Worm (Caenorhabditis elegans) whole organism, late embryonic: Measurements from ENCODE around the gene nfm-1.
A peak's percentile ranks its signal among the peaks of the same experiment; 100 is the strongest.

Experiments used
- K09A11.1 ChIP-seq: sonication (generic microtip); optimal IDR thresholded peaks from 2 replicates; lab custom pipeline; 2017; ENCODE audit warnings: antibody characterized with exemption, mild to moderate bottlenecking, missing genetic modification characterization, missing compliant biosample characterization; ENCODE audit not compliant: insufficient read depth
- T23F11.4 ChIP-seq: fragments of 200-800 bp; sonication (Bioruptor generic); optimal IDR thresholded peaks from 2 replicates; lab custom pipeline; 2018; ENCODE audit warnings: mild to moderate bottlenecking, missing genetic modification characterization, missing compliant biosample characterization
- ceh-22 ChIP-seq: sonication (generic microtip); optimal IDR thresholded peaks from 2 replicates; lab custom pipeline; 2017; ENCODE audit warnings: missing biosample characterization, missing genetic modification characterization
- ceh-45 ChIP-seq: fragments of 200-800 bp; sonication (Bioruptor generic); IDR thresholded peaks from 2 replicates; pipeline ENCODE4 v1.3.6; 2022; ENCODE audit warnings: missing genetic modification reagents, missing genetic modification characterization, missing compliant biosample characterization
- ceh-48 ChIP-seq: sonication (generic microtip); optimal IDR thresholded peaks from 2 replicates; lab custom pipeline; 2016; ENCODE audit warnings: missing genetic modification characterization, inconsistent platforms, missing compliant biosample characterization
- che-1 ChIP-seq: sonication (generic microtip); optimal IDR thresholded peaks from 2 replicates; lab custom pipeline; 2016; ENCODE audit warnings: mild to moderate bottlenecking, missing genetic modification characterization, missing compliant biosample characterization
- dmd-4 ChIP-seq: sonication (generic microtip); optimal IDR thresholded peaks from 2 replicates; lab custom pipeline; 2016; ENCODE audit warnings: borderline replicate concordance, missing genetic modification characterization, missing compliant biosample characterization
- dve-1 ChIP-seq: sonication (generic microtip); optimal IDR thresholded peaks from 2 replicates; lab custom pipeline; 2017; ENCODE audit warnings: antibody characterized with exemption, mild to moderate bottlenecking, missing genetic modification characterization, missing compliant biosample characterization
- elt-2 ChIP-seq: sonication (generic microtip); optimal IDR thresholded peaks from 2 replicates; lab custom pipeline; 2016; ENCODE audit warnings: missing genetic modification reagents, missing genetic modification characterization, missing compliant biosample characterization
- ets-4 ChIP-seq: sonication (generic microtip); optimal IDR thresholded peaks from 2 replicates; lab custom pipeline; 2016; ENCODE audit warnings: missing genetic modification characterization, missing compliant biosample characterization
- fax-1 ChIP-seq: sonication (generic microtip); optimal IDR thresholded peaks from 2 replicates; lab custom pipeline; 2016; ENCODE audit warnings: missing genotype, missing genetic modification characterization, missing compliant biosample characterization
- fkh-6 ChIP-seq: sonication (generic microtip); optimal IDR thresholded peaks from 2 replicates; lab custom pipeline; 2016; ENCODE audit warnings: missing genetic modification characterization, missing compliant biosample characterization
- gmeb-2 ChIP-seq: sonication (generic microtip); optimal IDR thresholded peaks from 2 replicates; lab custom pipeline; 2016; ENCODE audit warnings: missing genetic modification characterization, inconsistent platforms, missing compliant biosample characterization
- hlh-30 ChIP-seq: sonication (generic microtip); optimal IDR thresholded peaks from 2 replicates; lab custom pipeline; 2017; ENCODE audit warnings: antibody characterized with exemption, missing genetic modification characterization, missing compliant biosample characterization; ENCODE audit not compliant: insufficient read depth
- lim-6 ChIP-seq: sonication (generic microtip); optimal IDR thresholded peaks from 2 replicates; lab custom pipeline; 2016; ENCODE audit warnings: missing genetic modification characterization, missing compliant biosample characterization
- mec-3 ChIP-seq: sonication (generic microtip); optimal IDR thresholded peaks from 2 replicates; lab custom pipeline; 2016; ENCODE audit warnings: borderline replicate concordance, missing genetic modification characterization, missing compliant biosample characterization
- nfya-1 ChIP-seq: sonication (generic microtip); optimal IDR thresholded peaks from 2 replicates; lab custom pipeline; 2017; ENCODE audit warnings: missing genetic modification characterization, mild to moderate bottlenecking, missing compliant biosample characterization, antibody characterized with exemption, moderate library complexity
- nhr-11 ChIP-seq: fragments of 150-350 bp; optimal IDR thresholded peaks from 2 replicates; lab custom pipeline; 2014; ENCODE audit warnings: missing biosample characterization, missing genetic modification characterization
- npax-4 ChIP-seq: sonication (generic microtip); optimal IDR thresholded peaks from 2 replicates; lab custom pipeline; 2016; ENCODE audit warnings: missing genetic modification characterization, missing compliant biosample characterization
- pax-1 ChIP-seq: fragments of 150-350 bp; optimal IDR thresholded peaks from 2 replicates; lab custom pipeline; 2014; ENCODE audit warnings: missing biosample characterization, missing genetic modification characterization
- pha-2 ChIP-seq: sonication (generic microtip); optimal IDR thresholded peaks from 2 replicates; lab custom pipeline; 2017; ENCODE audit warnings: mild to moderate bottlenecking, missing genetic modification characterization, missing compliant biosample characterization
- pha-4 ChIP-seq: fragments of 150-350 bp; optimal IDR thresholded peaks from 2 replicates; lab custom pipeline; 2018; ENCODE audit warnings: missing biosample characterization, missing genetic modification reagents, missing genetic modification characterization
- ref-2 ChIP-seq: sonication (generic microtip); optimal IDR thresholded peaks from 2 replicates; lab custom pipeline; 2016; ENCODE audit warnings: missing genetic modification characterization, missing compliant biosample characterization
- syd-9 ChIP-seq: sonication (generic microtip); optimal IDR thresholded peaks from 2 replicates; lab custom pipeline; 2016; ENCODE audit warnings: mild to moderate bottlenecking, missing genetic modification characterization, moderate library complexity, missing compliant biosample characterization
- tbx-7 ChIP-seq: sonication (generic microtip); optimal IDR thresholded peaks from 2 replicates; lab custom pipeline; 2016; ENCODE audit warnings: missing genotype, missing genetic modification characterization, missing compliant biosample characterization
- unc-3 ChIP-seq, 2 experiments: fragments of 200-800 bp in 1 of 2; sonication (Bioruptor generic) in 1 of 2; sonication (generic microtip) in 1 of 2; conservative IDR thresholded peaks in 1 of 2; optimal IDR thresholded peaks in 1 of 2; 2 replicates each; pipeline versions ENCODE4 v1.3.6 to Lab custom; 2016 to 2022; ENCODE audit warnings: missing compliant biosample characterization in 2 of 2, missing genetic modification characterization in 2 of 2, missing genetic modification reagents in 1 of 2
- unc-42 ChIP-seq: sonication (generic microtip); optimal IDR thresholded peaks from 2 replicates; lab custom pipeline; 2016; ENCODE audit warnings: missing genotype, missing genetic modification characterization, missing compliant biosample characterization
- unc-55 ChIP-seq: sonication (generic microtip); optimal IDR thresholded peaks from 2 replicates; lab custom pipeline; 2017; ENCODE audit warnings: missing biosample characterization, missing genetic modification reagents, missing genetic modification characterization
- zip-5 ChIP-seq: sonication (generic microtip); optimal IDR thresholded peaks from 2 replicates; lab custom pipeline; 2016; ENCODE audit warnings: missing genetic modification characterization, missing compliant biosample characterization

The nfm-1 gene

ce11 chrIII:6158642-6159475 lies at the start of gene nfm-1 (continued):
- peak; percentile 84 for TF ChIP-seq unc-3 (GFP tag; conservative IDR thresholded peaks at IDR 0.05; lab: Robert Waterston, UW)
- peak; percentile 83 for TF ChIP-seq unc-3 (tag; optimal IDR thresholded peaks at IDR 0.05; lab: Kevin White, UChicago)
- peak; percentile 64 for TF ChIP-seq dve-1 (tag; lab: Kevin White, UChicago)
- TF ChIP-seq ets-4, result no peak
- no peak for TF ChIP-seq unc-55 (GFP tag; lab: Kevin White, UChicago)
- TF ChIP-seq che-1 (tag; lab: Kevin White, UChicago), result peak; percentile 82
- peak; percentile 63 for TF ChIP-seq nfya-1 (tag; lab: Kevin White, UChicago)
- TF ChIP-seq mec-3 (tag; lab: Kevin White, UChicago), result no peak
- TF ChIP-seq fkh-6 (tag; lab: Kevin White, UChicago), result no peak
- peak; percentile 52 for TF ChIP-seq zip-5 (tag; lab: Kevin White, UChicago)
- TF ChIP-seq ceh-48 (tag; lab: Kevin White, UChicago), result peak; percentile 77
- TF ChIP-seq ref-2, result peak; percentile 64
- peak; percentile 69 for TF ChIP-seq npax-4 (tag; lab: Kevin White, UChicago)
- TF ChIP-seq dmd-4 (tag; lab: Kevin White, UChicago), result peak; percentile 21
- peak; percentile 48 for TF ChIP-seq syd-9
- TF ChIP-seq hlh-30 (tag; lab: Kevin White, UChicago), result no peak
- TF ChIP-seq nhr-11 (tag; lab: Kevin White, UChicago), result no peak
- peak; percentile 25 for TF ChIP-seq unc-42

- no peak for TF ChIP-seq pha-4 (tag; lab: Kevin White, UChicago)
- TF ChIP-seq unc-42, result peak; percentile 54
These were observed 49.1 kb upstream of the nfm-1 start for ce11 chrIII:6110187-6110586.

ce11 chrIII:6116281-6116886 lies 42.9 kb upstream of the nfm-1 start, which contains the start of gene nmt-1:
nmt-1 (minus strand) TSS chrIII:6116331.
- TF ChIP-seq nfya-1 (tag; lab: Kevin White, UChicago) (peak; percentile 28), unc-55 (GFP tag; lab: Kevin White, UChicago) (peak; percentile 21), T23F11.4 (GFP tag; lab: Kevin White, UChicago) (no peak), gmeb-2 (tag; lab: Kevin White, UChicago) (peak; percentile 7), unc-42 (peak; percentile 42)

- TF ChIP-seq lim-6 (tag; lab: Kevin White, UChicago) (no peak), elt-2 (tag; lab: Kevin White, UChicago) (peak; percentile 42)
These were observed 42.3 kb upstream of the nfm-1 start for ce11 chrIII:6116981-6117380.

- no peak for TF ChIP-seq hlh-30 (tag; lab: Kevin White, UChicago)
- no peak for TF ChIP-seq K09A11.1 (tag; lab: Kevin White, UChicago)
- TF ChIP-seq pha-2 (tag; lab: Kevin White, UChicago), result no peak
- TF ChIP-seq lim-6 (tag; lab: Kevin White, UChicago), result no peak
- no peak for TF ChIP-seq ceh-22 (tag; lab: Kevin White, UChicago)
- TF ChIP-seq tbx-7 (tag; lab: Kevin White, UChicago), result no peak
- no peak for TF ChIP-seq npax-4 (tag; lab: Kevin White, UChicago)
- TF ChIP-seq ceh-45 (GFP tag; lab: Robert Waterston, UW), result no peak
- TF ChIP-seq fax-1, result no peak
- no peak for TF ChIP-seq unc-42
- no peak for TF ChIP-seq pax-1 (tag; lab: Kevin White, UChicago)
- no peak for TF ChIP-seq unc-55 (GFP tag; lab: Kevin White, UChicago)
These were observed 40.9 kb upstream of the nfm-1 start, which contains the start of gene kin-18 for ce11 chrIII:6118320-6118719. kin-18 (plus strand) TSS chrIII:6118620.
